Worm (Caenorhabditis elegans) whole organism, L4 larva: Measurements from ENCODE around the gene map-1.
A peak's percentile ranks its signal among the peaks of the same experiment; 100 is the strongest.

Experiments used
- F26F4.8 ChIP-seq: fragments of 200-800 bp; sonication (Bioruptor generic); conservative IDR thresholded peaks from 2 replicates; pipeline ENCODE4 v1.3.6; 2022; ENCODE audit warnings: missing genetic modification characterization, missing compliant biosample characterization
- F44E2.7 ChIP-seq: fragments of 200-800 bp; sonication (Bioruptor generic); IDR thresholded peaks from 2 replicates; pipeline ENCODE4 v2.1.2; 2022; ENCODE audit warnings: missing genetic modification characterization, missing compliant biosample characterization
- F49E8.2 ChIP-seq: sonication (generic microtip); optimal IDR thresholded peaks from 2 replicates; lab custom pipeline; 2016; ENCODE audit warnings: missing compliant biosample characterization, mild to moderate bottlenecking, missing genetic modification characterization, borderline replicate concordance
- R02D3.7 ChIP-seq: fragments of 150-350 bp; sonication (generic microtip); optimal IDR thresholded peaks from 3 replicates; lab custom pipeline; 2014; ENCODE audit warnings: missing biosample characterization, missing genetic modification characterization
- T26A8.4 ChIP-seq: fragments of 200-800 bp; sonication (Bioruptor generic); IDR thresholded peaks from 2 replicates; pipeline ENCODE4 v1.3.6; 2022; ENCODE audit warnings: missing genetic modification characterization, missing compliant biosample characterization
- Y48G9A.11 ChIP-seq: fragments of 200-800 bp; sonication (Bioruptor generic); IDR thresholded peaks from 2 replicates; pipeline ENCODE4 v1.3.6; 2022; ENCODE audit warnings: missing genetic modification reagents, missing genetic modification characterization, missing compliant biosample characterization
- Y5F2A.4 ChIP-seq: fragments of 200-800 bp; sonication (Bioruptor generic); optimal IDR thresholded peaks from 2 replicates; lab custom pipeline; 2018; ENCODE audit warnings: mild to moderate bottlenecking, missing genetic modification characterization, missing compliant biosample characterization
- aha-1 ChIP-seq: fragments of 150-350 bp; peaks from one replicate; lab custom pipeline; 2014; ENCODE audit warnings: missing biosample characterization, missing genetic modification characterization
- aly-2 ChIP-seq: sonication (generic microtip); optimal IDR thresholded peaks from 2 replicates; lab custom pipeline; 2018; ENCODE audit warnings: missing biosample characterization, missing genetic modification characterization
- arid-1 ChIP-seq: fragments of 200-800 bp; sonication (Bioruptor generic); conservative IDR thresholded peaks from 2 replicates; pipeline ENCODE4 v1.3.6; 2022; ENCODE audit warnings: missing genetic modification reagents, missing genetic modification characterization, missing compliant biosample characterization
- ceh-62 ChIP-seq: sonication (generic microtip); optimal IDR thresholded peaks from 2 replicates; lab custom pipeline; 2017; ENCODE audit warnings: missing biosample characterization, missing genetic modification characterization
- ces-1 ChIP-seq: fragments of 150-350 bp; sonication (generic microtip); optimal IDR thresholded peaks from 4 replicates; lab custom pipeline; 2014; ENCODE audit warnings: missing biosample characterization, missing genetic modification reagents, missing genetic modification characterization
- daf-8 ChIP-seq: fragments of 200-800 bp; sonication (Bioruptor generic); IDR thresholded peaks from 2 replicates; pipeline ENCODE4 v1.3.6; 2022; ENCODE audit warnings: missing genetic modification characterization, missing compliant biosample characterization
- dmd-8 ChIP-seq: fragments of 200-800 bp; sonication (Bioruptor generic); IDR thresholded peaks from 2 replicates; pipeline ENCODE4 v1.3.6; 2022; ENCODE audit warnings: missing genetic modification characterization, missing compliant biosample characterization
- dmd-9 ChIP-seq: fragments of 200-800 bp; sonication (Bioruptor generic); IDR thresholded peaks from 2 replicates; pipeline ENCODE4 v1.3.6; 2022; ENCODE audit warnings: missing genetic modification reagents, missing genetic modification characterization, missing compliant biosample characterization
- dpl-1 ChIP-seq: fragments of 150-350 bp; optimal IDR thresholded peaks from 2 replicates; lab custom pipeline; 2014; ENCODE audit warnings: missing biosample characterization, missing genetic modification reagents, missing genetic modification characterization
- dve-1 ChIP-seq: sonication (generic microtip); optimal IDR thresholded peaks from 2 replicates; lab custom pipeline; 2017; ENCODE audit warnings: antibody characterized with exemption, mild to moderate bottlenecking, missing genetic modification characterization, missing compliant biosample characterization; ENCODE audit not compliant: insufficient read depth
- egl-43 ChIP-seq: fragments of 200-800 bp; sonication (Bioruptor generic); IDR thresholded peaks from 2 replicates; pipeline ENCODE4 v1.3.6; 2022; ENCODE audit warnings: missing genetic modification reagents, missing genetic modification characterization, missing compliant biosample characterization
- fos-1 ChIP-seq: fragments of 150-350 bp; optimal IDR thresholded peaks from 2 replicates; lab custom pipeline; 2014; ENCODE audit warnings: missing biosample characterization, missing genetic modification characterization
- hlh-30 ChIP-seq: sonication (generic microtip); optimal IDR thresholded peaks from 2 replicates; lab custom pipeline; 2017; ENCODE audit warnings: antibody characterized with exemption, mild to moderate bottlenecking, missing genetic modification characterization, missing compliant biosample characterization; ENCODE audit not compliant: insufficient read depth
- hmg-1.1 ChIP-seq: fragments of 200-800 bp; sonication (Bioruptor generic); IDR thresholded peaks from 2 replicates; pipeline ENCODE4 v1.3.6; 2022; ENCODE audit warnings: missing genetic modification reagents, missing genetic modification characterization, missing compliant biosample characterization
- lin-13 ChIP-seq: fragments of 150-350 bp; optimal IDR thresholded peaks from 2 replicates; lab custom pipeline; 2014; ENCODE audit warnings: missing biosample characterization, missing genetic modification reagents, missing genetic modification characterization
- lin-38 ChIP-seq: fragments of 200-800 bp; sonication (Bioruptor generic); IDR thresholded peaks from 2 replicates; pipeline ENCODE4 v1.3.6; 2022; ENCODE audit warnings: missing genetic modification reagents, missing genetic modification characterization, missing compliant biosample characterization
- lin-39 ChIP-seq: fragments of 150-350 bp; optimal IDR thresholded peaks from 2 replicates; lab custom pipeline; 2014; ENCODE audit warnings: missing biosample characterization, missing genetic modification reagents, missing genetic modification characterization
- lir-3 ChIP-seq: sonication (generic microtip); optimal IDR thresholded peaks from 2 replicates; lab custom pipeline; 2016; ENCODE audit warnings: mild to moderate bottlenecking, missing genetic modification characterization, missing compliant biosample characterization
- lsy-2 ChIP-seq, 2 experiments: fragments of 150-350 bp in 1 of 2; sonication (generic microtip) in 1 of 2; optimal IDR thresholded peaks; 2 replicates each; lab custom pipeline; 2014 to 2017; ENCODE audit warnings: missing biosample characterization in 2 of 2, missing genetic modification characterization in 2 of 2
- madf-5 ChIP-seq, 2 experiments: fragments of 200-800 bp; sonication (Bioruptor generic); IDR thresholded peaks; 2 replicates each; pipeline ENCODE4 v1.3.6; 2022; ENCODE audit warnings: missing compliant biosample characterization in 2 of 2, missing genetic modification characterization in 2 of 2
- mxl-2 ChIP-seq: fragments of 200-800 bp; sonication (Bioruptor generic); conservative IDR thresholded peaks from 2 replicates; pipeline ENCODE4 v1.3.6; 2022; ENCODE audit warnings: missing genetic modification reagents, missing genetic modification characterization, missing compliant biosample characterization
- nhr-10 ChIP-seq: fragments of 150-350 bp; optimal IDR thresholded peaks from 2 replicates; lab custom pipeline; 2014; ENCODE audit warnings: missing biosample characterization, missing genetic modification characterization
- nhr-102 ChIP-seq: sonication (generic microtip); optimal IDR thresholded peaks from 2 replicates; lab custom pipeline; 2016; ENCODE audit warnings: mild to moderate bottlenecking, missing genetic modification characterization, moderate library complexity, missing compliant biosample characterization
- nhr-11 ChIP-seq: fragments of 150-350 bp; optimal IDR thresholded peaks from 2 replicates; lab custom pipeline; 2014; ENCODE audit warnings: missing biosample characterization, missing genetic modification characterization
- nhr-111 ChIP-seq: fragments of 200-800 bp; sonication (Bioruptor generic); optimal IDR thresholded peaks from 2 replicates; lab custom pipeline; 2018; ENCODE audit warnings: mild to moderate bottlenecking, missing genetic modification characterization, missing compliant biosample characterization
- nhr-25 ChIP-seq: sonication (generic microtip); optimal IDR thresholded peaks from 2 replicates; lab custom pipeline; 2017; ENCODE audit warnings: missing genetic modification characterization, mild to moderate bottlenecking, missing compliant biosample characterization, antibody characterized with exemption, moderate library complexity, borderline replicate concordance; ENCODE audit not compliant: insufficient read depth
- nhr-28 ChIP-seq: fragments of 150-350 bp; optimal IDR thresholded peaks from 2 replicates; lab custom pipeline; 2014; ENCODE audit warnings: missing biosample characterization, missing genetic modification characterization
- nhr-41 ChIP-seq: fragments of 200-800 bp; sonication (Bioruptor generic); IDR thresholded peaks from 2 replicates; pipeline ENCODE4 v1.3.6; 2022; ENCODE audit warnings: missing genetic modification reagents, missing genetic modification characterization, missing compliant biosample characterization
- nhr-42 ChIP-seq: fragments of 200-800 bp; sonication (Bioruptor generic); IDR thresholded peaks from 2 replicates; pipeline ENCODE4 v1.3.6; 2022; ENCODE audit warnings: missing genetic modification characterization, missing compliant biosample characterization
- nhr-6 ChIP-seq: fragments of 150-350 bp; optimal IDR thresholded peaks from 2 replicates; lab custom pipeline; 2014; ENCODE audit warnings: missing biosample characterization, missing genetic modification characterization
- nhr-76 ChIP-seq: fragments of 150-350 bp; optimal IDR thresholded peaks from 2 replicates; lab custom pipeline; 2014; ENCODE audit warnings: missing biosample characterization, missing genetic modification characterization
- nhr-77 ChIP-seq: fragments of 150-350 bp; optimal IDR thresholded peaks from 2 replicates; lab custom pipeline; 2014; ENCODE audit warnings: missing biosample characterization, missing genetic modification characterization
- pha-4 ChIP-seq, 2 experiments: fragments of 150-350 bp in 1 of 2; fragments of 200-800 bp in 1 of 2; sonication (Bioruptor generic) in 1 of 2; IDR thresholded peaks in 1 of 2; optimal IDR thresholded peaks in 1 of 2; 2 replicates each; pipeline versions ENCODE4 v1.3.6 to Lab custom; 2014 to 2022; ENCODE audit warnings: missing genetic modification characterization in 2 of 2, missing genetic modification reagents in 2 of 2, missing biosample characterization in 1 of 2, missing compliant biosample characterization in 1 of 2
- rbr-2 ChIP-seq: sonication (generic microtip); optimal IDR thresholded peaks from 2 replicates; lab custom pipeline; 2016; ENCODE audit warnings: missing genotype, missing genetic modification characterization, missing compliant biosample characterization
- sdz-12 ChIP-seq: fragments of 200-800 bp; sonication (Bioruptor generic); optimal IDR thresholded peaks from 2 replicates; lab custom pipeline; 2018; ENCODE audit warnings: mild to moderate bottlenecking, missing genetic modification characterization, missing compliant biosample characterization
- snpc-4 ChIP-seq: fragments of 150-350 bp; optimal IDR thresholded peaks from 2 replicates; lab custom pipeline; 2014; ENCODE audit warnings: missing biosample characterization, missing genetic modification characterization
- tag-97 ChIP-seq: fragments of 200-800 bp; sonication (Bioruptor generic); IDR thresholded peaks from 2 replicates; pipeline ENCODE4 v1.3.6; 2022; ENCODE audit warnings: missing genetic modification characterization, missing compliant biosample characterization
- zfp-2 ChIP-seq: sonication (generic microtip); optimal IDR thresholded peaks from 2 replicates; lab custom pipeline; 2016; ENCODE audit warnings: mild to moderate bottlenecking, missing genetic modification characterization, missing compliant biosample characterization
- zfp-3 ChIP-seq: fragments of 200-800 bp; sonication (Bioruptor generic); conservative IDR thresholded peaks from 2 replicates; pipeline ENCODE4 v1.3.6; 2022; ENCODE audit warnings: missing genetic modification reagents, missing genetic modification characterization, missing compliant biosample characterization
- zip-2 ChIP-seq: fragments of 150-350 bp; optimal IDR thresholded peaks from 2 replicates; lab custom pipeline; 2014; ENCODE audit warnings: missing biosample characterization, missing genetic modification characterization
- ztf-11 ChIP-seq: fragments of 150-350 bp; optimal IDR thresholded peaks from 2 replicates; lab custom pipeline; 2014; ENCODE audit warnings: missing biosample characterization, missing genetic modification characterization

Gene map-1

ce11 chrIV:3655896-3656295, 30.8 kb downstream of the map-1 start (continued):
- no peak for TF ChIP-seq zfp-3
- TF ChIP-seq arid-1 (GFP tag; lab: Robert Waterston, UW) = no peak
- no peak for TF ChIP-seq lin-38
- no peak for TF ChIP-seq lsy-2 (tag; optimal IDR thresholded peaks at IDR 0.05; lab: Kevin White, UChicago)
- TF ChIP-seq lin-13 (GFP tag; lab: Kevin White, UChicago) = no peak
- TF ChIP-seq aha-1 (tag; lab: Kevin White, UChicago) = peak; percentile 87
- no peak for TF ChIP-seq tag-97 (GFP tag; lab: Robert Waterston, UW)
- no peak for TF ChIP-seq hmg-1.1 (GFP tag; lab: Robert Waterston, UW)
- TF ChIP-seq aly-2 (tag; lab: Kevin White, UChicago) = no peak
- peak; percentile 52 for TF ChIP-seq nhr-11 (tag; lab: Kevin White, UChicago)
- TF ChIP-seq nhr-25 = no peak
- TF ChIP-seq, all 104 proteins: peak for 5

- TF ChIP-seq nhr-111 (GFP tag; lab: Kevin White, UChicago) (no peak), hlh-30 (tag; lab: Kevin White, UChicago) (no peak), dve-1 (tag; lab: Kevin White, UChicago) (no peak), ces-1 (GFP tag; lab: Kevin White, UChicago) (no peak), sdz-12 (no peak), Y5F2A.4 (no peak), zip-2 (tag; lab: Kevin White, UChicago) (no peak), tag-97 (GFP tag; lab: Robert Waterston, UW) (no peak), daf-8 (GFP tag; lab: Robert Waterston, UW) (no peak), pha-4 (GFP tag; IDR thresholded peaks at IDR 0.05; lab: Robert Waterston, UW) (no peak), pha-4 (tag; optimal IDR thresholded peaks at IDR 0.05; lab: Kevin White, UChicago) (no peak), rbr-2 (no peak), nhr-76 (tag; lab: Kevin White, UChicago) (no peak), dmd-8 (GFP tag; lab: Robert Waterston, UW) (no peak), zfp-2 (no peak), Y48G9A.11 (GFP tag; lab: Robert Waterston, UW) (no peak), hmg-1.1 (GFP tag; lab: Robert Waterston, UW) (no peak)
These were observed 31.8 kb downstream of the map-1 start for ce11 chrIV:3654823-3655222.

- no peak for TF ChIP-seq aly-2 (tag; lab: Kevin White, UChicago)
- no peak for TF ChIP-seq nhr-41 (GFP tag; lab: Robert Waterston, UW)
- no peak for TF ChIP-seq F26F4.8 (GFP tag; lab: Robert Waterston, UW)
- no peak for TF ChIP-seq lir-3 (tag; lab: Kevin White, UChicago)
- TF ChIP-seq dmd-9 (GFP tag; lab: Robert Waterston, UW) = no peak
- TF ChIP-seq egl-43 (GFP tag; lab: Robert Waterston, UW) = no peak
- TF ChIP-seq mxl-2 = peak; percentile 98
- TF ChIP-seq arid-1 (GFP tag; lab: Robert Waterston, UW) = no peak
- no peak for TF ChIP-seq F44E2.7 (GFP tag; lab: Robert Waterston, UW)
- no peak for TF ChIP-seq tag-97 (GFP tag; lab: Robert Waterston, UW)
- no peak for TF ChIP-seq nhr-77 (tag; lab: Kevin White, UChicago)
- no peak for TF ChIP-seq madf-5 (GFP tag; IDR thresholded peaks at IDR 0.05; lab: Robert Waterston, UW)
- no peak for TF ChIP-seq nhr-6 (tag; lab: Kevin White, UChicago)
- TF ChIP-seq nhr-42 = no peak
- no peak for TF ChIP-seq Y5F2A.4
- TF ChIP-seq aha-1 (tag; lab: Kevin White, UChicago) = peak; percentile 96
- TF ChIP-seq ztf-11 (tag; lab: Kevin White, UChicago) = no peak
- TF ChIP-seq nhr-28 (tag; lab: Kevin White, UChicago) = peak; percentile 53
- no peak for TF ChIP-seq lin-39
- TF ChIP-seq T26A8.4 (GFP tag; lab: Robert Waterston, UW) = peak; percentile 48; the same call in 1 of the 2 replicates
- peak; percentile 45; the same call in 1 of the 2 replicates for TF ChIP-seq lin-38
- TF ChIP-seq ceh-62 (tag; lab: Kevin White, UChicago) = no peak
- TF ChIP-seq nhr-10 = no peak
- TF ChIP-seq Y48G9A.11 (GFP tag; lab: Robert Waterston, UW) = no peak
- no peak for TF ChIP-seq fos-1 (tag; lab: Kevin White, UChicago)
- TF ChIP-seq daf-8 (GFP tag; lab: Robert Waterston, UW) = no peak
- TF ChIP-seq nhr-102 (tag; lab: Kevin White, UChicago) = no peak
- no peak for TF ChIP-seq F49E8.2 (tag; lab: Kevin White, UChicago)
- peak; percentile 24 for TF ChIP-seq dpl-1 (GFP tag; lab: Kevin White, UChicago)
- TF ChIP-seq R02D3.7 (tag; lab: Kevin White, UChicago) = no peak
- TF ChIP-seq snpc-4 = no peak
These were observed 32.5 kb downstream of the map-1 start for ce11 chrIV:3654214-3654613.
